Worm (Caenorhabditis elegans): ENCODE data around the gene fat-4.

The fat-4 gene

DNA sequence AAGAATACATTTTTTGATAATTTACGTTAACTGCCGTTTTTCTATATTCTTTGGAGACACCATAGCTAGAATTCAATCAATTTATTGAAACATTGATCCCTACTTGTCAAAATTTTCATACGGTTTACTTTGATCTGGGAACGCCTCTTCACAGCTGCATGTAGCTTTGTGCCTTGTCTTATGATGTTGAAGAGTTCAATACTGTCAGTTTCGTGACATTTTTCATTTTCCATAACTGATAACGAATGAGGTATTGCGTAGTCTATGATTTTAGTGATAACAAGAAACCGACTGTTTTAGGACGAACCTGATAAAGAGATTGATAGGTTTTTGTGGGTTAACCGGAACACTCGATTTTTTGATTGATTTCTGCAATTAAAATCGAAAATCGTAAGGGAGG lies 2.2 kb downstream of the fat-4 start:
- TF ChIP-seq alr-1 (tag; optimal IDR thresholded peaks at IDR 0.05) (no peak), snpc-4 (tag; optimal IDR thresholded peaks at IDR 0.05) (no peak), lsy-2 (tag; optimal IDR thresholded peaks at IDR 0.05) (no peak), aly-2 (tag; optimal IDR thresholded peaks at IDR 0.05) (no peak), Y55F3AM.14 (GFP tag; optimal IDR thresholded peaks at IDR 0.05) (no peak), sma-3 (GFP tag; optimal IDR thresholded peaks at IDR 0.05) (peak; percentile 24), sma-9 (GFP tag; optimal IDR thresholded peaks at IDR 0.05) (peak; percentile 83), sma-9 (tag; optimal IDR thresholded peaks at IDR 0.05) (no peak), unc-39 (tag; optimal IDR thresholded peaks at IDR 0.05) (no peak), mbf-1 (tag; optimal IDR thresholded peaks at IDR 0.05) (no peak), blmp-1 (tag; optimal IDR thresholded peaks at IDR 0.05; ENCODE audit: insufficient read depth) (peak; percentile 34), gmeb-1 (tag; optimal IDR thresholded peaks at IDR 0.05) (peak; percentile 48), elt-3 (tag; optimal IDR thresholded peaks at IDR 0.05) (no peak), skn-1 (tag; optimal IDR thresholded peaks at IDR 0.05) (no peak), nhr-129 (tag; optimal IDR thresholded peaks at IDR 0.05) (peak; percentile 21), nhr-6 (tag; optimal IDR thresholded peaks at IDR 0.05) (no peak), fos-1 (tag; optimal IDR thresholded peaks at IDR 0.05) (peak; percentile 91), crh-2 (tag; optimal IDR thresholded peaks at IDR 0.05) (peak; percentile 78), F13H6.1 (tag; optimal IDR thresholded peaks at IDR 0.05) (peak; percentile 25), lin-13 (GFP tag; optimal IDR thresholded peaks at IDR 0.05) (no peak), nhr-21 (tag; optimal IDR thresholded peaks at IDR 0.05) (no peak)

ce11 chrIV:9802711-9803110 lies 3.5 kb downstream of the fat-4 start, which contains the start of gene fat-3:
fat-3 (plus strand) TSS chrIV:9803023.
- TF ChIP-seq skn-1 (tag; optimal IDR thresholded peaks at IDR 0.05) (no peak), lin-13 (GFP tag; optimal IDR thresholded peaks at IDR 0.05) (no peak), fos-1 (tag; optimal IDR thresholded peaks at IDR 0.05) (peak; percentile 72), C34F6.9 (tag; optimal IDR thresholded peaks at IDR 0.05) (peak; percentile 30), nhr-12 (tag; optimal IDR thresholded peaks at IDR 0.05) (no peak), lsy-2 (tag; optimal IDR thresholded peaks at IDR 0.05) (peak in 1 of 2 experiments; percentile 24), sem-4 (tag; optimal IDR thresholded peaks at IDR 0.05) (no peak), nhr-237 (tag; optimal IDR thresholded peaks at IDR 0.05) (no peak), crh-2 (tag; optimal IDR thresholded peaks at IDR 0.05) (peak; percentile 33), peb-1 (tag; optimal IDR thresholded peaks at IDR 0.05) (no peak), blmp-1 (tag; optimal IDR thresholded peaks at IDR 0.05; ENCODE audit: insufficient read depth) (peak; percentile 91), nhr-25 (tag; optimal IDR thresholded peaks at IDR 0.05) (no peak), F13H6.1 (tag; optimal IDR thresholded peaks at IDR 0.05) (peak; percentile 1), sma-3 (GFP tag; optimal IDR thresholded peaks at IDR 0.05) (no peak), mbf-1 (tag; optimal IDR thresholded peaks at IDR 0.05) (no peak), sma-9 (GFP tag; optimal IDR thresholded peaks at IDR 0.05) (peak; percentile 62), sma-9 (tag; optimal IDR thresholded peaks at IDR 0.05) (no peak), nhr-6 (tag; optimal IDR thresholded peaks at IDR 0.05) (no peak)

- TF ChIP-seq egl-27 (tag; optimal IDR thresholded peaks at IDR 0.05), result peak; percentile 22
- no peak for TF ChIP-seq nhr-77 (tag; optimal IDR thresholded peaks at IDR 0.05)
- TF ChIP-seq alr-1 (tag; optimal IDR thresholded peaks at IDR 0.05), result no peak
- TF ChIP-seq nhr-25 (tag; optimal IDR thresholded peaks at IDR 0.05), result peak; percentile 65
- TF ChIP-seq nhr-129 (tag; optimal IDR thresholded peaks at IDR 0.05), result peak; percentile 62
- no peak for TF ChIP-seq unc-62 (GFP tag; optimal IDR thresholded peaks at IDR 0.05)
- peak; percentile 58 for TF ChIP-seq C34F6.9 (tag; optimal IDR thresholded peaks at IDR 0.05)
- TF ChIP-seq sma-3 (GFP tag; optimal IDR thresholded peaks at IDR 0.05), result peak; percentile 60
- TF ChIP-seq crh-2 (tag; optimal IDR thresholded peaks at IDR 0.05), result peak; percentile 81
- peak; percentile 16 for TF ChIP-seq mab-5 (tag; optimal IDR thresholded peaks at IDR 0.05)
- TF ChIP-seq F13H6.1 (tag; optimal IDR thresholded peaks at IDR 0.05), result peak; percentile 79
- peak; percentile 9 for TF ChIP-seq nhr-21 (tag; optimal IDR thresholded peaks at IDR 0.05)
- TF ChIP-seq unc-55 (GFP tag; optimal IDR thresholded peaks at IDR 0.05), result no peak
- TF ChIP-seq mdl-1 (tag; optimal IDR thresholded peaks at IDR 0.05), result peak in 1 of 2 experiments; percentile 28
- no peak for TF ChIP-seq snpc-4 (tag; optimal IDR thresholded peaks at IDR 0.05)
- peak; percentile 52 for TF ChIP-seq gmeb-1 (tag; optimal IDR thresholded peaks at IDR 0.05)
- TF ChIP-seq fos-1 (tag; optimal IDR thresholded peaks at IDR 0.05), result peak; percentile 85
- TF ChIP-seq sma-9 (GFP tag; optimal IDR thresholded peaks at IDR 0.05), result peak; percentile 88
- TF ChIP-seq sma-9 (tag; optimal IDR thresholded peaks at IDR 0.05), result no peak
- TF ChIP-seq lin-13 (GFP tag; optimal IDR thresholded peaks at IDR 0.05), result peak; percentile 51
- peak; percentile 37 for TF ChIP-seq blmp-1 (tag; optimal IDR thresholded peaks at IDR 0.05; ENCODE audit: insufficient read depth)
- TF ChIP-seq lsy-2 (tag; optimal IDR thresholded peaks at IDR 0.05), result peak in 1 of 2 experiments; percentile 67
- TF ChIP-seq nhr-6 (tag; optimal IDR thresholded peaks at IDR 0.05), result peak; percentile 8
- no peak for TF ChIP-seq ceh-16 (tag; optimal IDR thresholded peaks at IDR 0.05)
Observed at ce11 chrIV:9803544-9803943, 4.3 kb downstream of the fat-4 start.

ce11 chrIV:9810633-9811032 lies 11.4 kb downstream of the fat-4 start, which contains the start of gene dct-15:
dct-15 (minus strand) TSS chrIV:9810733.
- TF ChIP-seq unc-39 (tag; optimal IDR thresholded peaks at IDR 0.05), result no peak
